Fruit fly (Drosophila melanogaster): ENCODE measurements around the gene CG5245.
A peak's percentile ranks its signal among the peaks of the same experiment; 100 is the strongest.

The CG5245 gene

DNA sequence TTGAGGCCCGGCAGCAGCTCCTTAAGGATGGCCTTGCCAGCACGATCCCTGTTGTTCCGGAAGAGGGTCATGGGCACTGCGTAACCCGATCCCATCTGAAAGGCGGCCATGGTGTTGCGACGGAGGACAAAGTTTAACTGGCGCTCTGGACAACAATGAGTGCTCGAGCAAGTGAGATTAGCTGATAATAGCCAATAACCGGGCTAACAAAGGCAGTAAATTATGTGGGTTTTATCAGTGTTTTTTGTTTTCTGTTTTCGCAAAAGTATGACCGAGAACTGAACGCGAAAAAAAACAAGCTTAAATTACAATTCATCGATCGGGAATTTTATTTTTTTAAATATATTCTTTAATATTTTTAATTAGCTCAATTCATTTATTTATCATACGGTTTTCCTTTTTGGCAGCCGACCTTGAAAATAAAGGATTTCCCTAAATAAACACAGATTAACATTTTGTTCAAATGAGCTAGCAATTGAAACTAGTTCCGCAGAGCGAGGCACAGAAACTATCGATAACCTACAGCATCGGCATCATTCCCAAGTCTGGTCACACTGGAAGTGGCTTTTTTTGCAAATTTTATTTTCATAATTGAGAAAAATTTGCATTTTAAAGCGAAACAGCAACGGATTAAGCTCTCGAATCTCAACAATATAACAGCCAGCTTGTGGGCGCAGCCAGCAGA, 15.9 kb upstream of the CG5245 start, which contains the start of the genes Dip-C and pps (continued):
- TF ChIP-seq dan (GFP tag; IDR thresholded peaks at IDR 0.05), result no peak
- no peak for TF ChIP-seq Nf-YC (tag; optimal IDR thresholded peaks at IDR 0.05)
- no peak for TF ChIP-seq CG10565 (GFP tag; optimal IDR thresholded peaks at IDR 0.05)
- TF ChIP-seq Elba2 (GFP tag; optimal IDR thresholded peaks at IDR 0.05), result no peak
- peak; percentile 78 for TF ChIP-seq ftz-f1 (GFP tag; optimal IDR thresholded peaks at IDR 0.05)
- peak in 1 of 2 experiments; percentile 22 for TF ChIP-seq insv (GFP tag; optimal IDR thresholded peaks at IDR 0.05)
- no peak for TF ChIP-seq jigr1 (GFP tag; IDR thresholded peaks at IDR 0.05)
- TF ChIP-seq tup (GFP tag; optimal IDR thresholded peaks at IDR 0.05), result no peak
- TF ChIP-seq btn (GFP tag; optimal IDR thresholded peaks at IDR 0.05), result no peak
- TF ChIP-seq hkb (optimal IDR thresholded peaks at IDR 0.05), result no peak
- no peak for TF ChIP-seq hkb (GFP tag; IDR thresholded peaks at IDR 0.05)
- TF ChIP-seq Max (GFP tag; optimal IDR thresholded peaks at IDR 0.05), result no peak
- TF ChIP-seq MESR4 (GFP tag; optimal IDR thresholded peaks at IDR 0.05), result peak; percentile 49
- TF ChIP-seq ara (GFP tag; IDR thresholded peaks at IDR 0.05), result no peak
- TF ChIP-seq slou (GFP tag; optimal IDR thresholded peaks at IDR 0.05), result no peak
- no peak for TF ChIP-seq CG12071 (GFP tag; optimal IDR thresholded peaks at IDR 0.05)
- no peak for TF ChIP-seq danr (GFP tag; IDR thresholded peaks at IDR 0.05)
- no peak for TF ChIP-seq CG10321 (GFP tag; IDR thresholded peaks at IDR 0.05)
- peak; percentile 85 for TF ChIP-seq CG4617 (GFP tag; optimal IDR thresholded peaks at IDR 0.05; ENCODE audit: borderline replicate concordance)
- no peak for TF ChIP-seq otp (GFP tag; IDR thresholded peaks at IDR 0.05)
- no peak for TF ChIP-seq CG15601 (tag; optimal IDR thresholded peaks at IDR 0.05)
- no peak for TF ChIP-seq CG1529 (GFP tag; optimal IDR thresholded peaks at IDR 0.05)
- TF ChIP-seq CG10462 (GFP tag; optimal IDR thresholded peaks at IDR 0.05), result no peak
- TF ChIP-seq tx (GFP tag; optimal IDR thresholded peaks at IDR 0.05), result no peak
- TF ChIP-seq CG12104 (GFP tag; optimal IDR thresholded peaks at IDR 0.05), result peak; percentile 12
- TF ChIP-seq rib (GFP tag; IDR thresholded peaks at IDR 0.05), result no peak
- no peak for TF ChIP-seq Vsx1 (GFP tag; optimal IDR thresholded peaks at IDR 0.05)
- TF ChIP-seq CG10654 (GFP tag; optimal IDR thresholded peaks at IDR 0.05), result no peak
- TF ChIP-seq CG9215 (GFP tag; IDR thresholded peaks at IDR 0.05), result no peak
- no peak for TF ChIP-seq H2.0 (GFP tag; IDR thresholded peaks at IDR 0.05)
- TF ChIP-seq Meics (GFP tag; optimal IDR thresholded peaks at IDR 0.05), result no peak
- TF ChIP-seq MBD-R2 (GFP tag; IDR thresholded peaks at IDR 0.05), result peak; percentile 84
- TF ChIP-seq CG17802 (tag; optimal IDR thresholded peaks at IDR 0.05), result no peak
- peak; percentile 22 for TF ChIP-seq Ets65A (GFP tag)
- peak; percentile 44 for TF ChIP-seq CG34376 (GFP tag; optimal IDR thresholded peaks at IDR 0.05)
- peak; percentile 43 for TF ChIP-seq nom (GFP tag; optimal IDR thresholded peaks at IDR 0.05)
- no peak for TF ChIP-seq ERR (GFP tag; optimal IDR thresholded peaks at IDR 0.05)
- no peak for TF ChIP-seq pita (GFP tag; optimal IDR thresholded peaks at IDR 0.05)
- no peak for TF ChIP-seq bcd (GFP tag; optimal IDR thresholded peaks at IDR 0.05)
- TF ChIP-seq onecut (GFP tag; IDR thresholded peaks at IDR 0.05), result no peak
- TF ChIP-seq CG10267 (tag; optimal IDR thresholded peaks at IDR 0.05), result no peak
- TF ChIP-seq fd96Cb (tag; optimal IDR thresholded peaks at IDR 0.05), result no peak
- no peak for TF ChIP-seq kah (GFP tag; optimal IDR thresholded peaks at IDR 0.05)
- TF ChIP-seq Stat92E (GFP tag; optimal IDR thresholded peaks at IDR 0.05), result no peak
- TF ChIP-seq CG8765 (GFP tag; IDR thresholded peaks at IDR 0.05), result no peak
- no peak for TF ChIP-seq Ptx1 (GFP tag; IDR thresholded peaks at IDR 0.05)
- TF ChIP-seq ATbp (GFP tag; optimal IDR thresholded peaks at IDR 0.05), result no peak
- no peak for TF ChIP-seq Sox102F (GFP tag; optimal IDR thresholded peaks at IDR 0.05)
- TF ChIP-seq Opbp (GFP tag; IDR thresholded peaks at IDR 0.05; ENCODE audit: partially characterized antibody), result peak; percentile 70
- TF ChIP-seq lola (GFP tag; optimal IDR thresholded peaks at IDR 0.05), result no peak
- no peak for TF ChIP-seq odd (GFP tag; optimal IDR thresholded peaks at IDR 0.05)

Data from whole organism, embryonic.